Worm (Caenorhabditis elegans): ENCODE data around the gene T25E12.14.
A peak's percentile ranks its signal among the peaks of the same experiment; 100 is the strongest.

T25E12.14 gene

DNA sequence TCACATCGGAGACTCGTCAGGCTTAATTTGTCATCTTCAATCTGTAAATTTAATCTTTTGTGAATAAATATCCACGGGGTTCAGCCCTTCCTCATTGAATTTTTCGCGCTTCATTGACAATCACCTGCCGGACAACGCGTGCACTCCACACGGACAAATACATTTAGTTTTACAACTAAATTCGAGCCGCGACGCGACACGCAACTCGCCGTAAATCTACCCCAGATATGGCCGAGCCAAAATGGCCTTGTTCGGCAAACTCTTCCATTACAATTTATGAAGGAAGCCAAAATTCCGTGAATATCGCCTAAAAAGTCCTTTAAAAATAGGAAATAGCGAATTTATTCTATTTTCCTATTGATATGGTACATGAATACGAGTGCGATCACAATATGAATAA is 17.8 kb downstream of the T25E12.14 start:
- TF ChIP-seq nhr-237 (tag; optimal IDR thresholded peaks at IDR 0.05), result no peak
- no peak for TF ChIP-seq flh-1 (GFP tag; optimal IDR thresholded peaks at IDR 0.05)
- no peak for TF ChIP-seq mep-1 (tag; optimal IDR thresholded peaks at IDR 0.05)
- no peak for TF ChIP-seq sem-2 (GFP tag; optimal IDR thresholded peaks at IDR 0.05)
- no peak for TF ChIP-seq unc-120 (tag; optimal IDR thresholded peaks at IDR 0.05; ENCODE audit: poor library complexity, severe bottlenecking)
- TF ChIP-seq ces-1 (GFP tag; optimal IDR thresholded peaks at IDR 0.05), result no peak
- TF ChIP-seq lsy-2 (tag; optimal IDR thresholded peaks at IDR 0.05), result no peak
- no peak for TF ChIP-seq unc-62 (GFP tag; optimal IDR thresholded peaks at IDR 0.05)
- no peak for TF ChIP-seq ceh-83 (GFP tag; optimal IDR thresholded peaks at IDR 0.05)
- TF ChIP-seq ceh-43 (GFP tag; optimal IDR thresholded peaks at IDR 0.05), result no peak
- TF ChIP-seq zip-8 (tag; optimal IDR thresholded peaks at IDR 0.05), result no peak
- TF ChIP-seq ztf-11 (tag; optimal IDR thresholded peaks at IDR 0.05), result no peak
- no peak for TF ChIP-seq sptf-1 (tag; optimal IDR thresholded peaks at IDR 0.05)

DNA sequence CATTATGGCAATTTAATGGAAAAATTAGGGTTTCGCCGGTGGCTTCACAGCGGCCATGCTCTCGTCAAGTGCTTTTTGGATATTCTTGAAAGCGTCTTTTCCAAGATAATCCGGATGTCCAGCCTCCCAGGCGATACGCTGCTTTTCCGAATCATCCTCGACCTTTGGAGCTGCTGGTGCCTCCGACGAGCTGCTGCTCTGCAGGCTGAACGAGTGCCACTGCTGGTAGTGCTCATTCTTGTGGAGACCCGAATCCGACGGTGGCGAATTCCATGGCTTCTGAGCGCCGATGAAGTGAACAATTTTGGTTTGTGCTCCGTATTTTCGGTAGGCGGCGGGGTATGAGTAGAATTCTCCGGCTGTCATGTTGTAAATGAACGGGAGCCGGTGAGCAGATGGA is 18.2 kb downstream of the T25E12.14 start:
- no peak for TF ChIP-seq elt-3 (tag; optimal IDR thresholded peaks at IDR 0.05)
- TF ChIP-seq ces-1 (GFP tag; optimal IDR thresholded peaks at IDR 0.05), result no peak
- TF ChIP-seq unc-120 (tag; optimal IDR thresholded peaks at IDR 0.05; ENCODE audit: poor library complexity, severe bottlenecking), result no peak
- TF ChIP-seq unc-62 (GFP tag; optimal IDR thresholded peaks at IDR 0.05), result no peak

DNA sequence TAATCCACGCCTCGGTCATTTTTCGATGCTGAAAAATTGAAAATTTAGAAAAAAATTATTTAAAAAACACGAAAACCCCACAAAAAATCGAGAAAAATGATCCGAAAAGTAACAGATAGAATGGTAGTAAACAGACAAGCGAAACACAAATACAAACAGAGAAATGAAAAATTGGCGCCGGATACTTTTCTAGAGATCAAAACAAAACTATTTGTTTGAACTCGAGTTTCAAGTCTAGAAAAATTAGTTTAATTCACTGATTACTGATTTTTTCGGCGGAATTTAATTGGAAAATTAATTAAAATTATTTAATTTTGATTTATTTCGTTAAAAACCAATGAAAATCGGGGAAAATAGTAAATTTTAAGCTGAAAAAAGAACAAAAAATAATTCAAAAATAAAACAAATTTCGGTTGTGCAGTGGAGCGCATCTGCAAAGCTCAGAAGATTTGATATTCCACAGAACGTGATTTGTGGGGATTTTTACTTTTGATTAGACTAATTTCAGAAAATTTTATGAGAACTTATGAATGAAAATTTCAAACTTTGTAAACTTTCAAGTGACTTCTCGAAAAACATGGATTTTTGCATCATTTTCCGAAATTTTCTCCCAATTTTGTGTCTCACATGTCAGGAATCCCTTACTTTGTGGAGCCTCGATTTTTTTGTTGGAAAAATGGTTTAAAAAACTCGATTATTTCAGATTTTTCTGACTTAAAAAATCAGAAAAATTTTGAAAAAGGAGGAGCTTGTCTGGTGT is 19.4 kb downstream of the T25E12.14 start, which contains the start of gene gyg-2:
TSS of gene gyg-2 (minus strand) at position 28 of the 760 bp plus-strand sequence.
- no peak for TF ChIP-seq tbx-8 (GFP tag; optimal IDR thresholded peaks at IDR 0.05)
- TF ChIP-seq nhr-28 (tag; optimal IDR thresholded peaks at IDR 0.05), result no peak
- no peak for TF ChIP-seq ham-2 (GFP tag; optimal IDR thresholded peaks at IDR 0.05)
- TF ChIP-seq lin-13 (tag; optimal IDR thresholded peaks at IDR 0.05), result no peak
- no peak for TF ChIP-seq unc-120 (tag; optimal IDR thresholded peaks at IDR 0.05; ENCODE audit: poor library complexity, severe bottlenecking)
- TF ChIP-seq lsy-2 (tag; optimal IDR thresholded peaks at IDR 0.05), result no peak
- no peak for TF ChIP-seq bed-3 (GFP tag; optimal IDR thresholded peaks at IDR 0.05)
- no peak for TF ChIP-seq nhr-2 (tag; optimal IDR thresholded peaks at IDR 0.05)
- TF ChIP-seq elt-1 (tag; optimal IDR thresholded peaks at IDR 0.05; ENCODE audit: borderline replicate concordance, insufficient read depth), result no peak
- no peak for TF ChIP-seq lin-32 (GFP tag; optimal IDR thresholded peaks at IDR 0.05)
- no peak for TF ChIP-seq ceh-39 (tag; optimal IDR thresholded peaks at IDR 0.05)
- no peak for TF ChIP-seq elt-3 (tag; optimal IDR thresholded peaks at IDR 0.05)
- TF ChIP-seq mep-1 (tag; optimal IDR thresholded peaks at IDR 0.05), result no peak
- TF ChIP-seq zip-8 (tag; optimal IDR thresholded peaks at IDR 0.05), result no peak
- TF ChIP-seq M03D4.4 (tag; optimal IDR thresholded peaks at IDR 0.05), result no peak
- TF ChIP-seq nhr-76 (tag; optimal IDR thresholded peaks at IDR 0.05), result no peak
- TF ChIP-seq unc-62 (GFP tag; optimal IDR thresholded peaks at IDR 0.05), result no peak

DNA sequence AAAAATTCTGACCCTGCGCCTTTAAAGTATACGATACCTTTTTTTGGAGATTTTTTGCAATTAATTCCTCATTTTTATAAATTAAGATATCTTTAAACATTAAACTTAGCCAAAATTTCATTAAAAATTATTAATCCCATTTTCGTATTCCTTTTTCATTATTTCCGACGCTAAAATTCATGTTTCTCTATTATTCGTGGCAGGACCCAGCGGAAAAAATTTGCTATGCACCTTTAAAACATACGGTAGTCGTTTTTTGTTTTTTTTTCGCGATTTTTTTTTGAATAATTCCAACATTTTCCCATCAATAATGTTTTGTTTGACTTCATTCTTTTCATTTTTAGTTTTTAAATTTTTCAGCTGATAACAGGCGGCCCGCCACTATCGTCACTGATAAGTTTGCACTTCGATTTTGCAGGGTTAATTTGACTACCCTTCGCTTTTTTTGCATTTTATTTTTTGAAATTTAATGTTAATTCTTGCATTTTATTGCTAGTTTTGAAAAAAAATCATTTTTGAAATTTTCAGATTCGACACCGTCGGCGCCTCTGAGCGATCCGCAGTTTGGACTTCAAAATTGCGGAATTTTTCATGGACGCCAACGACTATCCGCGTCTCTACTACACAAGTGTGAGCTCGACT is 20.1 kb downstream of the T25E12.14 start, which contains the start of gene dkf-2:
TSS of gene dkf-2 (plus strand) at position 592 of the 642 bp plus-strand sequence.
- no peak for TF ChIP-seq unc-39 (tag; optimal IDR thresholded peaks at IDR 0.05)
- TF ChIP-seq ztf-11 (tag; optimal IDR thresholded peaks at IDR 0.05), result no peak
- TF ChIP-seq snpc-4 (tag; optimal IDR thresholded peaks at IDR 0.05), result no peak
- no peak for TF ChIP-seq flh-1 (GFP tag; optimal IDR thresholded peaks at IDR 0.05)
- no peak for TF ChIP-seq blmp-1 (tag; optimal IDR thresholded peaks at IDR 0.05)
- TF ChIP-seq cnd-1 (tag; optimal IDR thresholded peaks at IDR 0.05), result no peak
- TF ChIP-seq nhr-2 (tag; optimal IDR thresholded peaks at IDR 0.05), result no peak
- no peak for TF ChIP-seq mep-1 (tag; optimal IDR thresholded peaks at IDR 0.05)
- TF ChIP-seq sem-2 (GFP tag; optimal IDR thresholded peaks at IDR 0.05), result no peak
- no peak for TF ChIP-seq mls-2 (tag; optimal IDR thresholded peaks at IDR 0.05)
- TF ChIP-seq elt-3 (tag; optimal IDR thresholded peaks at IDR 0.05), result no peak

DNA sequence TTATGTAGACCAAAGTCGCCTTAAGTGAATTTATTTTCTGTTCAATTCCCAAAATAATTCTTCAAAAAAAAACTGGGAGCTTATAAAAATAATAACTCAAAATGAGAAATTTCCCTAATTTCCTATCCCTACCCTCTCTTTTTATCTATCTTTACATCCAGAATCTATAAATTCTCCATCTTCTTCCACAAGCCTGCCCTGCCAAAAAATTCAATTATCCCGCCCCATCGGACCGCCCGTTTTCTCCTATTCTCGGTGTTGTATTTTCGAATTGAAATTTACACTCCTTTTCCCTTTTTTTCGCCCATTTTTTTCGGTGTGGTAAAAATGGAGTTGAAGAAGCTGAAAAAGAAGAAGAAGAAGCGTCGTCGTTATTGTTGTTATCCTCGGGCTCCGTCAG is 22.5 kb downstream of the T25E12.14 start:
- TF ChIP-seq ces-1 (GFP tag; optimal IDR thresholded peaks at IDR 0.05) (peak; percentile 84), M03D4.4 (tag; optimal IDR thresholded peaks at IDR 0.05) (no peak)
